Fruit fly (Drosophila melanogaster): ENCODE data around the gene CG11178.

Gene CG11178

DNA sequence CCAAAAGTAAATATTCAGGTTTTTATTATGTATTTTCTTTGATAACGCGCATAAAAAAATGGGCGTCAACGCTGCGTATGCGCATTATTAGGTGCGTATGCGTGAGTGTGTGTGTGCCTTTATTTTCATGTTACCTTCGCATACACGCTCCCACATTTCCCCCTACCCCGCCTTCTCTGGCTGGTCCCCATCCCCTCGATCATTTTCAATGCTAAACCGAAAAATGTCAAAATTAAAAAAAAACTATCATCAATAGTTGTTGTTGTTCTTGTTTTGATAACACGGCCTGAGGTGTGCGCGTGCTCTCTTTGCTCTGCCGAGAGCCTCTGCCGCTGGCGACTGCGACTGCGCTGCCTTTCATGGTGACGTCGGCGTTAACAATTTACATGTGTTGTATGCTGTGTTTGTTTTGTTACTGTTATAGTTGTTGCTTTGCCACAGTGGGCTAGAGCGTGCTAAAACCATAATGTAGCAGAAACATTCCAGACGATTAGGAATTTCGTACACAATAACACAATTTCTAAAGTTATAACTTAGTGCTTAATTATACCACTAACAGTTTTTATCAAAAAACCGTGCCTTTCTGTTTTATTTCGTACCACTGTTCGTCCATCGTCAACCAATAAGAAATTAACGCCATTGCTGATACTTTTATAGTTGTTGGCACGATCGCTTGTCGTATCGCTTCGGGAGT is 34.7 kb downstream of the CG11178 start (continued):
- TF ChIP-seq salr (GFP tag; optimal IDR thresholded peaks at IDR 0.05) = peak; percentile 96 to 97
- TF ChIP-seq CG16779 (tag; optimal IDR thresholded peaks at IDR 0.05) = peak; percentile 97
- TF ChIP-seq CG15336 (GFP tag; IDR thresholded peaks at IDR 0.05) = peak; percentile 99
- TF ChIP-seq CG34406 (GFP tag; optimal IDR thresholded peaks at IDR 0.05) = peak; percentile 98
- peak; percentile 96 for TF ChIP-seq CG11902 (GFP tag; optimal IDR thresholded peaks at IDR 0.05)
- peak; percentile 91 for TF ChIP-seq CG31627 (GFP tag; optimal IDR thresholded peaks at IDR 0.05)
- peak; percentile 92 for TF ChIP-seq Hr38 (GFP tag; optimal IDR thresholded peaks at IDR 0.05)
- peak; percentile 99 for TF ChIP-seq net (GFP tag; optimal IDR thresholded peaks at IDR 0.05)
- TF ChIP-seq dsx (GFP tag; optimal IDR thresholded peaks at IDR 0.05; ENCODE audit: poor library complexity, severe bottlenecking) = peak; percentile 96
- peak; percentile 95 for TF ChIP-seq fd59A (GFP tag; optimal IDR thresholded peaks at IDR 0.05)
- peak; percentile 99 for TF ChIP-seq CG7368 (GFP tag; optimal IDR thresholded peaks at IDR 0.05)
- TF ChIP-seq CG11762 (GFP tag; optimal IDR thresholded peaks at IDR 0.05; ENCODE audit: insufficient read depth) = peak; percentile 98
- TF ChIP-seq CG10631 (GFP tag; optimal IDR thresholded peaks at IDR 0.05) = peak; percentile 97
- peak; percentile 97 for TF ChIP-seq topi (GFP tag; optimal IDR thresholded peaks at IDR 0.05)
- TF ChIP-seq Ets96B (tag; optimal IDR thresholded peaks at IDR 0.05) = peak; percentile 98
- peak; percentile 98 for TF ChIP-seq CG1621 (tag; optimal IDR thresholded peaks at IDR 0.05)
- peak; percentile 93 for TF ChIP-seq esn (GFP tag; optimal IDR thresholded peaks at IDR 0.05)

DNA sequence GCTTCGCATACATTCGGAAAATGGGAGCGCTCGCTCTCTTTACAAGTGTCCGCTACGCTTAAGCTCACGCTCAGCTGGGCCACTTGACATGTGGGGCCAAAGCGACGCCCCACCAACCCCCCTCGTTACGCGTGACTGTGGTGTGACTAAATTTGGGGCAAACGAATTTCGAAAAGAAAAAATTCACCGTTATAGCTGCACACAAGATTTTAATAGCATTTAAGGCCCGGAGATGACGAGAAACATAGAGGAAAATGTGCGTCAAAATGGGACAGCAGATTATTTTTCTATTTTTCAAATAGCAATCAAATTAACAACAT is 35.2 kb downstream of the CG11178 start:
- TF ChIP-seq svp (GFP tag) (peak; percentile 95), ss (GFP tag; optimal IDR thresholded peaks at IDR 0.05) (no peak)

DNA sequence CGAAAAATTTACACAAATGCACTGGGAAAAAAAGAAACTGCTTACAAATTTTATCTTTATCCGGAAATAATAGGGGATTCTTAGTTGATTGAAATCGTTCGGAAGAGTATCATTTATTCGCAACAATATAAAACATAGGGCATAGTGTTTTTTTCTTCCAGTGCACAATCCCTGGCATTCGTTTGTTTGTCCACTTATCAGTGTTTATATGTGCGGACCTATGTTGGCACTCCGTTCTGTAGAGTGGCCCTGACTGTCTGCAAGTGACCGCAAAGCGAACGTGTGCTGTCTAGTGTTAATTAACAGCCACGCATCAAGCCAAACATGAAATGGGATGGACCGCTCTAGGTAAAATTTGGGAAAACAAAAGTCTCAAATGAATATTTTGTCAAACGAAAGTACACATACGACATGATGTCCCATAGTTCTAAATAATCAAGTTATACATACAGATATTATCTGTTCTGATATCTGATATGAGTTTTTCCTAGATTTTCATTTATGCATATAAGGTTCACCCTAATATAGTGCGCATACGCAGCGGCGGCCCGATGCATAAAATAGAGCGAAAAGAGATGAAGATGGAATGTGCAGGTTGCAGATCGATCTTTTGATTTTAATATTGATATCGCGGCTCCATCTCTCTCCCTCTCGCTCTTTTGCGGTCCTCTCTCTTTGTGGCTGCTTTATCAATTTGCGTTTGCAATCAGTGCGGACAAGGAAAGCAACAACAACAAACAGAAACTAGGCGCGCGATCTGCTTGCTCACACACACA is 35.8 kb downstream of the CG11178 start:
- peak; percentile 77 for TF ChIP-seq CG6792 (GFP tag; optimal IDR thresholded peaks at IDR 0.05)
- peak; percentile 18 for TF ChIP-seq svp (GFP tag)
- peak; percentile 75 for TF ChIP-seq Lpt (GFP tag; optimal IDR thresholded peaks at IDR 0.05)
- TF ChIP-seq CG31627 (GFP tag; optimal IDR thresholded peaks at IDR 0.05) = peak; percentile 81
- peak; percentile 79 for TF ChIP-seq CG3032 (tag; optimal IDR thresholded peaks at IDR 0.05)
- TF ChIP-seq Sox102F (GFP tag; optimal IDR thresholded peaks at IDR 0.05) = peak; percentile 74
- TF ChIP-seq CG3919 (GFP tag; optimal IDR thresholded peaks at IDR 0.05) = peak; percentile 87
- TF ChIP-seq CG11294 (GFP tag; IDR thresholded peaks at IDR 0.05) = peak; percentile 79
- TF ChIP-seq CG10631 (GFP tag; optimal IDR thresholded peaks at IDR 0.05) = peak; percentile 86
- peak; percentile 93 for TF ChIP-seq eg (GFP tag; IDR thresholded peaks at IDR 0.05)
- peak; percentile 75 for TF ChIP-seq CG7368 (GFP tag; optimal IDR thresholded peaks at IDR 0.05)
- TF ChIP-seq CG1621 (tag; optimal IDR thresholded peaks at IDR 0.05) = peak; percentile 19
- TF ChIP-seq CG8319 (GFP tag; optimal IDR thresholded peaks at IDR 0.05) = peak; percentile 68
- TF ChIP-seq CG34406 (GFP tag; optimal IDR thresholded peaks at IDR 0.05) = peak; percentile 75
- TF ChIP-seq pdm3 (GFP tag; optimal IDR thresholded peaks at IDR 0.05) = peak; percentile 90
- peak; percentile 69 for TF ChIP-seq CG11762 (GFP tag; optimal IDR thresholded peaks at IDR 0.05; ENCODE audit: insufficient read depth)
- TF ChIP-seq CG11902 (GFP tag; optimal IDR thresholded peaks at IDR 0.05) = peak; percentile 74
- peak; percentile 93 for TF ChIP-seq Eip78C (GFP tag)
- TF ChIP-seq Smox (GFP tag; optimal IDR thresholded peaks at IDR 0.05) = peak; percentile 71
- no peak for TF ChIP-seq Blimp-1 (GFP tag; optimal IDR thresholded peaks at IDR 0.05)
- TF ChIP-seq CG10669 (GFP tag; optimal IDR thresholded peaks at IDR 0.05) = peak; percentile 84
- TF ChIP-seq topi (GFP tag; optimal IDR thresholded peaks at IDR 0.05) = peak; percentile 79
- TF ChIP-seq Eip93F (GFP tag; optimal IDR thresholded peaks at IDR 0.05) = no peak
- TF ChIP-seq CG8119 (GFP tag; IDR thresholded peaks at IDR 0.05) = peak; percentile 90
- peak; percentile 64 for TF ChIP-seq Gug (GFP tag; IDR thresholded peaks at IDR 0.05)
- peak; percentile 86 for TF ChIP-seq OdsH (GFP tag; optimal IDR thresholded peaks at IDR 0.05)
- TF ChIP-seq Hr38 (GFP tag; optimal IDR thresholded peaks at IDR 0.05) = peak; percentile 65
- TF ChIP-seq CG16779 (tag; optimal IDR thresholded peaks at IDR 0.05) = peak; percentile 64
- peak; percentile 74 for TF ChIP-seq dsx (GFP tag; optimal IDR thresholded peaks at IDR 0.05; ENCODE audit: poor library complexity, severe bottlenecking)
- peak; percentile 78 for TF ChIP-seq lz (GFP tag; optimal IDR thresholded peaks at IDR 0.05)
- TF ChIP-seq ss (GFP tag; optimal IDR thresholded peaks at IDR 0.05) = peak; percentile 75 to 85
- peak; percentile 82 for TF ChIP-seq dac (GFP tag; optimal IDR thresholded peaks at IDR 0.05)
- peak; percentile 86 for TF ChIP-seq net (GFP tag; optimal IDR thresholded peaks at IDR 0.05)
- peak; percentile 86 for TF ChIP-seq esn (GFP tag; optimal IDR thresholded peaks at IDR 0.05)
- peak; percentile 81 for TF ChIP-seq fd59A (GFP tag; optimal IDR thresholded peaks at IDR 0.05)
- peak; percentile 77 for TF ChIP-seq CG8632 (GFP tag; optimal IDR thresholded peaks at IDR 0.05)
- peak; percentile 85 for TF ChIP-seq fkh (GFP tag; optimal IDR thresholded peaks at IDR 0.05)
- TF ChIP-seq CG6163 (GFP tag; IDR thresholded peaks at IDR 0.05) = peak; percentile 87
- TF ChIP-seq Met (GFP tag; optimal IDR thresholded peaks at IDR 0.05) = peak; percentile 72
